Fruit fly (Drosophila melanogaster) whole organism, embryonic: Measurements from ENCODE around the gene CG8563.

Experiments used
- B-H2 ChIP-seq: fragments of 200-800 bp; sonication (Bioruptor generic); optimal IDR thresholded peaks from 2 replicates; lab custom pipeline; 2018; ENCODE audit warnings: missing biosample characterization, mild to moderate bottlenecking, missing genetic modification characterization
- CG10431 ChIP-seq: fragments of 200-800 bp; sonication (Bioruptor generic); optimal IDR thresholded peaks from 3 replicates; lab custom pipeline; 2018; ENCODE audit warnings: missing biosample characterization, mild to moderate bottlenecking, missing genetic modification characterization
- CG10543 ChIP-seq: fragments of 200-800 bp; sonication (Bioruptor generic); optimal IDR thresholded peaks from 3 replicates; lab custom pipeline; 2017; ENCODE audit warnings: missing biosample characterization, mild to moderate bottlenecking, missing genetic modification characterization, moderate library complexity
- CG10959 ChIP-seq: fragments of 200-800 bp; sonication (Bioruptor generic); IDR thresholded peaks from 2 replicates; pipeline ENCODE4 v1.3.6; 2022; ENCODE audit warnings: missing biosample characterization, missing genetic modification characterization
- CG11504 ChIP-seq: fragments of 200-800 bp; sonication (Bioruptor generic); optimal IDR thresholded peaks from 3 replicates; lab custom pipeline; 2019; ENCODE audit warnings: missing biosample characterization, mild to moderate bottlenecking, missing genetic modification characterization, moderate library complexity
- CG12071 ChIP-seq: fragments of 200-800 bp; sonication (Bioruptor generic); optimal IDR thresholded peaks from 3 replicates; lab custom pipeline; 2018; ENCODE audit warnings: missing biosample characterization, mild to moderate bottlenecking, missing genetic modification characterization
- CG1233 ChIP-seq: fragments of 200-800 bp; sonication (Bioruptor generic); optimal IDR thresholded peaks from 4 replicates; lab custom pipeline; 2018; ENCODE audit warnings: missing biosample characterization, mild to moderate bottlenecking, missing genetic modification characterization
- CG12659 ChIP-seq: fragments of 200-800 bp; sonication (Bioruptor generic); optimal IDR thresholded peaks from 3 replicates; lab custom pipeline; 2017; ENCODE audit warnings: mild to moderate bottlenecking, missing biosample characterization, missing genetic modification reagents, missing genetic modification characterization
- CG12769 ChIP-seq: fragments of 200-800 bp; sonication (Bioruptor generic); optimal IDR thresholded peaks from 2 replicates; lab custom pipeline; 2019; ENCODE audit warnings: missing biosample characterization, mild to moderate bottlenecking, missing genetic modification characterization, moderate library complexity
- CG14860 ChIP-seq: fragments of 200-800 bp; sonication (Bioruptor generic); IDR thresholded peaks from 3 replicates; pipeline ENCODE4 v1.3.6; 2022; ENCODE audit warnings: missing biosample characterization, missing genetic modification characterization; ENCODE audit not compliant: partially characterized antibody
- CG17802 ChIP-seq: fragments of 200-800 bp; sonication (Bioruptor generic); optimal IDR thresholded peaks from 2 replicates; lab custom pipeline; 2018; ENCODE audit warnings: missing biosample characterization, mild to moderate bottlenecking, missing genetic modification characterization, moderate library complexity
- CG18599 ChIP-seq: fragments of 200-800 bp; sonication (Bioruptor generic); optimal IDR thresholded peaks from 3 replicates; lab custom pipeline; 2017; ENCODE audit warnings: missing biosample characterization, missing genetic modification characterization, mild to moderate bottlenecking, moderate library complexity, missing genetic modification reagents
- CG4854 ChIP-seq: fragments of 200-800 bp; sonication (Bioruptor generic); optimal IDR thresholded peaks from 2 replicates; lab custom pipeline; 2016; ENCODE audit warnings: missing biosample characterization, missing genetic modification characterization, inconsistent platforms
- CG6791 ChIP-seq: fragments of 200-800 bp; sonication (Bioruptor generic); IDR thresholded peaks from 3 replicates; pipeline ENCODE4 v1.3.6; 2022; ENCODE audit warnings: missing biosample characterization, missing genetic modification characterization; ENCODE audit not compliant: partially characterized antibody
- CG7372 ChIP-seq: fragments of 200-800 bp; sonication (Bioruptor generic); IDR thresholded peaks from 2 replicates; pipeline ENCODE4 v1.3.6; 2022; ENCODE audit warnings: missing biosample characterization, missing genetic modification characterization
- CG8281 ChIP-seq: fragments of 200-800 bp; sonication (Bioruptor generic); optimal IDR thresholded peaks from 2 replicates; lab custom pipeline; 2018; ENCODE audit warnings: missing biosample characterization, mild to moderate bottlenecking, missing genetic modification characterization, moderate library complexity
- Deaf1 ChIP-seq: fragments of 200-800 bp; optimal IDR thresholded peaks from 3 replicates; lab custom pipeline; 2019; ENCODE audit warnings: missing biosample characterization, mild to moderate bottlenecking, missing genetic modification characterization, moderate library complexity
- Dfd ChIP-seq, 2 experiments: fragments of >200 bp; optimal IDR thresholded peaks; 2 replicates each; lab custom pipeline; 2017; ENCODE audit warnings: missing biosample characterization in 2 of 2, missing genetic modification characterization in 2 of 2
- Fer1 ChIP-seq: fragments of 200-800 bp; sonication (Bioruptor generic); optimal IDR thresholded peaks from 2 replicates; lab custom pipeline; 2017; ENCODE audit warnings: missing biosample characterization, mild to moderate bottlenecking, missing genetic modification characterization
- Fer2 ChIP-seq: fragments of 200-800 bp; sonication (Bioruptor generic); optimal IDR thresholded peaks from 2 replicates; lab custom pipeline; 2018; ENCODE audit warnings: missing biosample characterization, mild to moderate bottlenecking, missing genetic modification characterization, moderate library complexity
- Hsf ChIP-seq: fragments of 200-800 bp; sonication (Bioruptor generic); optimal IDR thresholded peaks from 3 replicates; lab custom pipeline; 2016; ENCODE audit warnings: missing biosample characterization, missing genetic modification characterization
- Lhr ChIP-seq: fragments of 200-800 bp; sonication (Bioruptor generic); optimal IDR thresholded peaks from 3 replicates; lab custom pipeline; 2017; ENCODE audit warnings: mild to moderate bottlenecking, missing biosample characterization, missing genetic modification reagents, missing genetic modification characterization
- Lpt ChIP-seq: fragments of >200 bp; optimal IDR thresholded peaks from 2 replicates; lab custom pipeline; 2018; ENCODE audit warnings: missing biosample characterization, missing genetic modification characterization
- Mad ChIP-seq: fragments of 200-800 bp; sonication (Bioruptor generic); optimal IDR thresholded peaks from 2 replicates; lab custom pipeline; 2016; ENCODE audit warnings: missing biosample characterization, missing genetic modification characterization
- Nf-YB ChIP-seq: fragments of 200-800 bp; sonication (Bioruptor generic); optimal IDR thresholded peaks from 3 replicates; lab custom pipeline; 2019; ENCODE audit warnings: missing biosample characterization, mild to moderate bottlenecking, missing genetic modification characterization, moderate library complexity
- Nf-YC ChIP-seq: fragments of 200-800 bp; optimal IDR thresholded peaks from 3 replicates; lab custom pipeline; 2019; ENCODE audit warnings: missing biosample characterization, mild to moderate bottlenecking, missing genetic modification characterization, moderate library complexity
- PHDP ChIP-seq: fragments of 200-800 bp; sonication (Bioruptor generic); optimal IDR thresholded peaks from 3 replicates; lab custom pipeline; 2018; ENCODE audit warnings: missing biosample characterization, mild to moderate bottlenecking, missing genetic modification characterization, moderate library complexity
- Rfx ChIP-seq: fragments of 200-800 bp; sonication (Bioruptor generic); IDR thresholded peaks from 2 replicates; pipeline ENCODE4 v1.3.6; 2022; ENCODE audit warnings: missing biosample characterization, missing genetic modification characterization
- YL-1 ChIP-seq: fragments of 200-800 bp; sonication (Bioruptor generic); optimal IDR thresholded peaks from 3 replicates; lab custom pipeline; 2017; ENCODE audit warnings: missing biosample characterization, mild to moderate bottlenecking, missing genetic modification characterization
- abd-A ChIP-seq: fragments of 200-800 bp; sonication (Bioruptor generic); optimal IDR thresholded peaks from 3 replicates; lab custom pipeline; 2019; ENCODE audit warnings: missing biosample characterization, mild to moderate bottlenecking, missing genetic modification characterization, moderate library complexity
- amos ChIP-seq: fragments of 200-800 bp; sonication (Bioruptor generic); IDR thresholded peaks from 2 replicates; pipeline ENCODE4 v1.3.6; 2022; ENCODE audit warnings: missing biosample characterization, missing genetic modification characterization; ENCODE audit not compliant: partially characterized antibody
- cad ChIP-seq: fragments of >200 bp; optimal IDR thresholded peaks from 2 replicates; lab custom pipeline; 2017; ENCODE audit warnings: missing biosample characterization, missing genetic modification characterization
- crol ChIP-seq: fragments of 200-800 bp; sonication (Bioruptor generic); IDR thresholded peaks from 2 replicates; pipeline ENCODE4 v1.3.6; 2022; ENCODE audit warnings: missing biosample characterization, missing genetic modification characterization
- dan ChIP-seq: fragments of 200-800 bp; sonication (Bioruptor generic); IDR thresholded peaks from 2 replicates; pipeline ENCODE4 v1.3.6; 2022; ENCODE audit warnings: missing biosample characterization, missing genetic modification characterization
- ems ChIP-seq: fragments of 200-800 bp; sonication (Bioruptor generic); optimal IDR thresholded peaks from 3 replicates; lab custom pipeline; 2016; ENCODE audit warnings: missing biosample characterization, missing genetic modification characterization
- ewg ChIP-seq: fragments of 200-800 bp; sonication (Bioruptor generic); optimal IDR thresholded peaks from 3 replicates; lab custom pipeline; 2017; ENCODE audit warnings: mild to moderate bottlenecking, missing biosample characterization, missing genetic modification reagents, missing genetic modification characterization
- mirr ChIP-seq: fragments of 200-800 bp; sonication (Bioruptor generic); optimal IDR thresholded peaks from 3 replicates; lab custom pipeline; 2018; ENCODE audit warnings: missing biosample characterization, mild to moderate bottlenecking, missing genetic modification characterization
- peb ChIP-seq: fragments of 200-800 bp; sonication (Bioruptor generic); IDR thresholded peaks from 2 replicates; pipeline ENCODE4 v1.3.6; 2022; ENCODE audit warnings: missing biosample characterization, missing genetic modification characterization
- pita ChIP-seq: fragments of 200-800 bp; sonication (Bioruptor generic); optimal IDR thresholded peaks from 2 replicates; lab custom pipeline; 2017; ENCODE audit warnings: missing biosample characterization, mild to moderate bottlenecking, missing genetic modification characterization
- pnt ChIP-seq: fragments of 200-800 bp; sonication (Bioruptor generic); optimal IDR thresholded peaks from 3 replicates; lab custom pipeline; 2016; ENCODE audit warnings: missing biosample characterization, missing genetic modification characterization
- prd ChIP-seq, 3 experiments: fragments of >200 bp in 2 of 3; fragments of 200-800 bp in 1 of 3; sonication (Bioruptor generic) in 1 of 3; optimal IDR thresholded peaks in 2 of 3; IDR thresholded peaks in 1 of 3; 2 replicates in 2 of 3; 3 replicates in 1 of 3; pipeline versions ENCODE4 v1.3.6 to Lab custom; 2017 to 2022; ENCODE audit warnings: missing biosample characterization in 1 of 3, missing genetic modification characterization in 1 of 3
- pzg ChIP-seq: fragments of 200-800 bp; sonication (Bioruptor generic); optimal IDR thresholded peaks from 3 replicates; lab custom pipeline; 2018; ENCODE audit warnings: missing biosample characterization, mild to moderate bottlenecking, missing genetic modification characterization, moderate library complexity
- scrt ChIP-seq: fragments of 200-800 bp; sonication (Bioruptor generic); optimal IDR thresholded peaks from 2 replicates; lab custom pipeline; 2018; ENCODE audit warnings: missing biosample characterization, mild to moderate bottlenecking, missing genetic modification characterization, moderate library complexity
- so ChIP-seq: fragments of 200-800 bp; sonication (Bioruptor generic); IDR thresholded peaks from 3 replicates; pipeline ENCODE4 v1.3.6; 2022; ENCODE audit warnings: missing biosample characterization, missing genetic modification characterization
- sqz ChIP-seq: fragments of 200-800 bp; sonication (Bioruptor generic); optimal IDR thresholded peaks from 3 replicates; lab custom pipeline; 2018; ENCODE audit warnings: missing biosample characterization, mild to moderate bottlenecking, missing genetic modification characterization
- stwl ChIP-seq: fragments of 200-800 bp; sonication (Bioruptor generic); optimal IDR thresholded peaks from 3 replicates; lab custom pipeline; 2018; ENCODE audit warnings: missing biosample characterization, mild to moderate bottlenecking, missing genetic modification characterization, moderate library complexity
- toy ChIP-seq: fragments of 200-800 bp; sonication (Bioruptor generic); IDR thresholded peaks from 2 replicates; pipeline ENCODE4 v1.3.6; 2022; ENCODE audit warnings: missing biosample characterization, missing genetic modification characterization
- trem ChIP-seq: fragments of 200-800 bp; optimal IDR thresholded peaks from 3 replicates; lab custom pipeline; 2019; ENCODE audit warnings: missing biosample characterization, mild to moderate bottlenecking, missing genetic modification characterization, moderate library complexity

The CG8563 gene

DNA sequence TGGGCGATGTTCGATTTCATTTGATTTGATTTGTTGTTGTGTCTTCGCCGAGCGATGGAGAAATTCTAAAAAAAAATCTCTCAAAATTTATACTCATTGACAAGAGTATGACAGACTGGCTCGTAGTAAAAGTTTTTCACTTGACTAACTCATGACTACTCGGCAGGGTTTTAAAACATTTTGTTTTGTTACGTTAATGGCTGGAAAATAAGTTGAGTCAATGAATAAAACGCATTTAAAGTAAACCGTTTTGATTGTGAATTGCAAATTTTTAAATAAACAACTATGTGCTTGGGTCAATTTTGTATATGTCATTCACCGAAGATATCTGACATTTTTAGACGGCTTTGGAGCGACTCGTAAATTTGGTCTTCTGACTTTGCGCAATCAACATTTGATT is 13.5 kb downstream of the CG8563 start, which contains the start of gene CG8560:
TSS of gene CG8560 (minus strand) at position 101 of the 400 bp plus-strand sequence.
- TF ChIP-seq CG14860 (GFP tag; lab: Robert Waterston, UW), result peak; percentile 19; the same call in 1 of the 3 replicates
- TF ChIP-seq CG10431 (GFP tag; lab: Kevin White, UChicago), result no peak

dm6 chr3L:7422578-7422977 is 32.0 kb downstream of the CG8563 start:
- TF ChIP-seq CG17802 (tag; lab: Kevin White, UChicago), result no peak
- no peak for TF ChIP-seq pita (GFP tag; lab: Kevin White, UChicago)
- TF ChIP-seq Lpt, result no peak
- peak; percentile 72 for TF ChIP-seq Nf-YB
- no peak for TF ChIP-seq dan
- no peak for TF ChIP-seq CG1233 (GFP tag; lab: Kevin White, UChicago)
- no peak for TF ChIP-seq CG12659
- TF ChIP-seq PHDP, result no peak
- no peak for TF ChIP-seq YL-1
- no peak for TF ChIP-seq amos
- TF ChIP-seq mirr (GFP tag; lab: Kevin White, UChicago), result peak; percentile 42
- peak; percentile 99 for TF ChIP-seq CG11504 (tag; lab: Kevin White, UChicago)
- peak; percentile 91 for TF ChIP-seq ewg (GFP tag; lab: Kevin White, UChicago)
- no peak for TF ChIP-seq CG4854
- no peak for TF ChIP-seq Lhr (GFP tag; lab: Kevin White, UChicago)
- TF ChIP-seq pzg (GFP tag; lab: Kevin White, UChicago), result no peak
- no peak for TF ChIP-seq peb (GFP tag; lab: Robert Waterston, UW)
- peak; percentile 90 for TF ChIP-seq Nf-YC (tag; lab: Kevin White, UChicago)
- no peak for TF ChIP-seq cad
- TF ChIP-seq Deaf1 (tag; lab: Kevin White, UChicago), result peak; percentile 94
- TF ChIP-seq Fer2 (tag; lab: Kevin White, UChicago), result no peak
- peak; percentile 18 for TF ChIP-seq CG12071 (GFP tag; lab: Kevin White, UChicago)
- TF ChIP-seq abd-A, result peak; percentile 89
- TF ChIP-seq crol, result peak; percentile 95
- peak; percentile 69 for TF ChIP-seq CG7372 (GFP tag; lab: Robert Waterston, UW)

DNA sequence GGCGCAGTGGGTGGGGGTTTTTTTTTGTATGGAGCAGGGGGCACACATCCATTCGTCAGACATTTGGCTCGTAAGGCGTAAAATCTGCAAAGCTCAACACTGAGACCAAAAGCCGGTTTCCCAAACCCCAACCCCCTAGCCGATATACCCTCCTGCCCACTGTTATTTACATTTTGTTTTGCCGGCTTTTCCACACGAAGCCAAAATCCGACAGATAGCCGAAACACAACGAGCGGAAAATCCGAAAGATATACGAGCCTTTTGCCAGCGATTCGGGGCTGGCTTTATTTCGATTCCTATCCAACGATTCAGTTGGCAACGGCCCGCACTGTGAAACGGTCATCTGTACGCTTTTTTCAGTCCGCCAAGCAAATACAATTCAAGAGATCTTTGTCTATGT is 33.0 kb downstream of the CG8563 start, which contains the start of gene CG42458:
TSS of gene CG42458 (plus strand) at position 311 of the 400 bp plus-strand sequence.
- TF ChIP-seq sqz (GFP tag; lab: Kevin White, UChicago), result peak; percentile 54
- no peak for TF ChIP-seq so (GFP tag; lab: Robert Waterston, UW)
- TF ChIP-seq Mad (GFP tag; lab: Kevin White, UChicago), result no peak
- peak; percentile 35 for TF ChIP-seq CG12769 (tag; lab: Kevin White, UChicago)
- TF ChIP-seq Rfx (GFP tag; lab: Robert Waterston, UW), result peak; percentile 46
- peak; percentile 6 for TF ChIP-seq scrt (GFP tag; lab: Kevin White, UChicago)
- peak; percentile 27 for TF ChIP-seq Fer1 (GFP tag; lab: Kevin White, UChicago)
- TF ChIP-seq CG6791 (GFP tag; lab: Robert Waterston, UW), result no peak
- TF ChIP-seq Dfd (GFP tag; optimal IDR thresholded peaks at IDR 0.05; lab: Kevin White, UChicago), result no peak
- TF ChIP-seq CG10543 (GFP tag; lab: Kevin White, UChicago), result peak; percentile 43
- no peak for TF ChIP-seq ems (GFP tag; lab: Kevin White, UChicago)
- TF ChIP-seq trem (tag; lab: Kevin White, UChicago), result no peak
- peak; percentile 72 for TF ChIP-seq CG11504 (tag; lab: Kevin White, UChicago)
- peak; percentile 39 for TF ChIP-seq B-H2 (GFP tag; lab: Kevin White, UChicago)
- peak; percentile 34 for TF ChIP-seq CG18599 (GFP tag; lab: Kevin White, UChicago)
- no peak for TF ChIP-seq stwl (tag; lab: Kevin White, UChicago)
- TF ChIP-seq CG12071 (GFP tag; lab: Kevin White, UChicago), result peak; percentile 1
- TF ChIP-seq CG10959, result no peak
- no peak for TF ChIP-seq CG8281 (tag; lab: Kevin White, UChicago)
- no peak for TF ChIP-seq pnt (GFP tag; lab: Kevin White, UChicago)
- TF ChIP-seq prd (optimal IDR thresholded peaks at IDR 0.05; lab: Kevin White, UChicago), result no peak
- 0 out of 3 replicates have a peak, but pooled peaks have one; percentile 20 for TF ChIP-seq prd (GFP tag; IDR thresholded peaks at IDR 0.05; lab: Robert Waterston, UW)
- peak; percentile 77 for TF ChIP-seq crol
- TF ChIP-seq toy, result no peak
- TF ChIP-seq Hsf, result no peak
